Worm (Caenorhabditis elegans): ENCODE measurements around the gene srbc-56.
"Not testable (repeated sequence)": the region's sequence is repeated elsewhere in the genome, so short reads cannot be mapped to it uniquely, and the experiment has no call there.

srbc-56 gene

ce11 chrV:15850276-15850811 lies 18.9 kb upstream of the srbc-56 start, which contains the start of gene srh-147:
TSS of gene srh-147 (minus strand) at chrV:15850326.
- TF ChIP-seq elt-2 (tag; optimal IDR thresholded peaks at IDR 0.05); R02D3.7 (tag; optimal IDR thresholded peaks at IDR 0.05); sea-2 (GFP tag; optimal IDR thresholded peaks at IDR 0.05): not testable (repeated sequence)

DNA sequence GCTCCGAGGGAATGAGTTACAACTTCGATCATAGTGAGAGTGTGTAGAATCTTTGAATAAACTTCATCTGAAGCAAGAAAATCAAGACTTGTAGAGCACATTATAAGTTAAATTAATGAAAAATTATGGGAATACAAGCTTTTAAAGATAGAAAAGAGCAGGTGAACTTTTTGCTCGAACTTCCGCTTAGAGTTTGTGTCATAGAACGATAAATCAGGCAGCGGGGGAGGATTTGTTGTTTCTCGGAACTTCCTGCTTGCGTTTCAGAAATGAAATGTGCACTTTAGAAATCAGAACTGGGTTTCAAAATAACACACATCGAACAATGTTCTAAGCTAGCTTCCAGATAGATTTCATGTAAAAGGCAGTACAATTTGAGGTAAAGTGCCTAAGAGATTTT lies 9.6 kb upstream of the srbc-56 start, which contains the start of gene srh-149:
TSS of gene srh-149 (minus strand) at position 101 of the 400 bp plus-strand sequence.
- TF ChIP-seq ceh-28 (tag; optimal IDR thresholded peaks at IDR 0.05) (no peak), zag-1 (tag; optimal IDR thresholded peaks at IDR 0.05) (no peak), lin-39 (tag; optimal IDR thresholded peaks at IDR 0.05) (no peak), nhr-23 (tag; optimal IDR thresholded peaks at IDR 0.05) (no peak), R02D3.7 (tag; optimal IDR thresholded peaks at IDR 0.05) (no peak), ceh-82 (tag; optimal IDR thresholded peaks at IDR 0.05) (no peak), nfya-1 (tag; optimal IDR thresholded peaks at IDR 0.05; ENCODE audit: insufficient read depth) (no peak), eor-1 (tag; optimal IDR thresholded peaks at IDR 0.05) (no peak), nhr-43 (tag; optimal IDR thresholded peaks at IDR 0.05; ENCODE audit: poor library complexity, severe bottlenecking) (no peak), nhr-28 (tag; optimal IDR thresholded peaks at IDR 0.05) (no peak), elt-2 (tag; optimal IDR thresholded peaks at IDR 0.05) (no peak), elt-1 (tag; optimal IDR thresholded peaks at IDR 0.05) (no peak), egl-5 (tag; optimal IDR thresholded peaks at IDR 0.05) (no peak), unc-62 (GFP tag; optimal IDR thresholded peaks at IDR 0.05) (no peak), mml-1 (tag; optimal IDR thresholded peaks at IDR 0.05) (no peak), hmg-11 (tag; optimal IDR thresholded peaks at IDR 0.05) (no peak), elt-3 (tag; optimal IDR thresholded peaks at IDR 0.05) (no peak), ceh-9 (tag; optimal IDR thresholded peaks at IDR 0.05) (no peak)

- TF ChIP-seq nhr-28 (tag; optimal IDR thresholded peaks at IDR 0.05) (no peak), egl-5 (tag; optimal IDR thresholded peaks at IDR 0.05) (no peak), mml-1 (tag; optimal IDR thresholded peaks at IDR 0.05) (no peak), lin-15B (tag; optimal IDR thresholded peaks at IDR 0.05) (no peak), fkh-2 (tag; optimal IDR thresholded peaks at IDR 0.05) (no peak), ztf-4 (tag; optimal IDR thresholded peaks at IDR 0.05) (no peak), ama-1 (optimal IDR thresholded peaks at IDR 0.05) (no peak), egl-27 (tag; optimal IDR thresholded peaks at IDR 0.05) (no peak), daf-12 (tag; optimal IDR thresholded peaks at IDR 0.05) (no peak), nhr-76 (tag; optimal IDR thresholded peaks at IDR 0.05) (no peak), tbx-2 (tag; optimal IDR thresholded peaks at IDR 0.05) (no peak), fkh-10 (GFP tag; optimal IDR thresholded peaks at IDR 0.05) (no peak)
These were observed 2.1 kb upstream of the srbc-56 start, which contains the start of gene srbc-54 for ce11 chrV:15833622-15834021. TSS of gene srbc-54 (minus strand) at chrV:15833722.

ce11 chrV:15829907-15830306 lies 1.6 kb downstream of the srbc-56 start, which contains the start of gene srbc-55:
TSS of gene srbc-55 (minus strand) at chrV:15830007.
- TF ChIP-seq ztf-11 (tag; optimal IDR thresholded peaks at IDR 0.05) (no peak), fos-1 (tag; optimal IDR thresholded peaks at IDR 0.05) (no peak), snpc-4 (tag; optimal IDR thresholded peaks at IDR 0.05) (no peak), lin-15B (tag; optimal IDR thresholded peaks at IDR 0.05) (no peak), skn-1 (tag; optimal IDR thresholded peaks at IDR 0.05) (no peak), ceh-16 (tag; optimal IDR thresholded peaks at IDR 0.05) (no peak), fkh-2 (tag; optimal IDR thresholded peaks at IDR 0.05) (no peak), mml-1 (tag; optimal IDR thresholded peaks at IDR 0.05) (no peak), egl-27 (tag; optimal IDR thresholded peaks at IDR 0.05) (no peak), elt-2 (tag; optimal IDR thresholded peaks at IDR 0.05) (no peak)

DNA sequence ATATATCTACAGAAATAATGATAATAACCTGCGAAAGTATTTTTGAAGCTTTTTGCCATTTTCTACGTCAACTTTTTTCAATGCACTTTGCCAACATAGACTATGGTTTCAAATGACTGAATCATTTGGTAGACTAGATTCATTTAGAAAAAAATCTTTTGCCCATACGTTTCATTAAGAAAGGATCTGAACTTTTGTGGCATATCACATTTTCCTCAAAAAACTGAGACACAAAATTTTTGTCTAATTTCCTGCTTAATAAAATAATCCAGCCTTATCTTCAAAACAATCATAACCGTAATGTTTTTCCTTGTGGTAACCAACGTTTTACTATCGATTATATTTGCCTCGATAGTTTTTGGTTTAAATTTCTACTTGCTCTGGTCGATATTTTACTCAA lies 5.4 kb downstream of the srbc-56 start, which contains the start of gene srbc-51:
TSS of gene srbc-51 (plus strand) at position 301 of the 400 bp plus-strand sequence.
- TF ChIP-seq tbx-2 (tag; optimal IDR thresholded peaks at IDR 0.05) = no peak
- no peak for TF ChIP-seq hmg-11 (tag; optimal IDR thresholded peaks at IDR 0.05)
- TF ChIP-seq sea-2 (GFP tag; optimal IDR thresholded peaks at IDR 0.05) = no peak
- TF ChIP-seq jun-1 (tag; optimal IDR thresholded peaks at IDR 0.05) = no peak
- TF ChIP-seq pha-4 (tag; optimal IDR thresholded peaks at IDR 0.05) = no peak
- TF ChIP-seq lin-39 (tag; optimal IDR thresholded peaks at IDR 0.05) = no peak
- TF ChIP-seq elt-2 (tag; optimal IDR thresholded peaks at IDR 0.05) = no peak
- TF ChIP-seq ceh-82 (tag; optimal IDR thresholded peaks at IDR 0.05) = no peak
- no peak for TF ChIP-seq elt-1 (tag; optimal IDR thresholded peaks at IDR 0.05)
- TF ChIP-seq snpc-4 (tag; optimal IDR thresholded peaks at IDR 0.05) = no peak
- TF ChIP-seq nhr-77 (tag; optimal IDR thresholded peaks at IDR 0.05) = no peak
- no peak for TF ChIP-seq ceh-9 (tag; optimal IDR thresholded peaks at IDR 0.05)
- no peak for TF ChIP-seq R02D3.7 (tag; optimal IDR thresholded peaks at IDR 0.05)
- no peak for TF ChIP-seq ztf-11 (tag; optimal IDR thresholded peaks at IDR 0.05)
- no peak for TF ChIP-seq egl-5 (tag; optimal IDR thresholded peaks at IDR 0.05)
